Worm (Caenorhabditis elegans) whole organism, L4 larva: ENCODE results near the gene rgs-3.

Experiments used
- T20F7.1 ChIP-seq: fragments of 200-800 bp; sonication (Bioruptor generic); optimal IDR thresholded peaks from 2 replicates; lab custom pipeline; 2018; ENCODE audit warnings: mild to moderate bottlenecking, missing genetic modification characterization, missing compliant biosample characterization
- Y105C5A.15 ChIP-seq: fragments of 200-800 bp; sonication (Bioruptor generic); IDR thresholded peaks from 2 replicates; pipeline ENCODE4 v1.3.6; 2022; ENCODE audit warnings: missing genetic modification characterization, missing compliant biosample characterization
- ZK337.2 ChIP-seq: fragments of 200-800 bp; sonication (Bioruptor generic); IDR thresholded peaks from 2 replicates; pipeline ENCODE4 v1.3.6; 2022; ENCODE audit warnings: missing genetic modification reagents, missing genetic modification characterization, missing compliant biosample characterization
- ZK546.5 ChIP-seq, 2 experiments: sonication (generic microtip); optimal IDR thresholded peaks; 2 replicates each; lab custom pipeline; 2017; ENCODE audit warnings: missing biosample characterization in 2 of 2, missing genetic modification characterization in 2 of 2
- ceh-28 ChIP-seq: fragments of 150-350 bp; optimal IDR thresholded peaks from 2 replicates; lab custom pipeline; 2014; ENCODE audit warnings: missing biosample characterization, missing genetic modification reagents, missing genetic modification characterization
- ceh-44 ChIP-seq: fragments of 200-800 bp; sonication (Bioruptor generic); IDR thresholded peaks from 2 replicates; pipeline ENCODE4 v1.3.6; 2022; ENCODE audit warnings: missing genetic modification reagents, missing genetic modification characterization, missing compliant biosample characterization
- ces-1 ChIP-seq: fragments of 150-350 bp; sonication (generic microtip); optimal IDR thresholded peaks from 4 replicates; lab custom pipeline; 2014; ENCODE audit warnings: missing biosample characterization, missing genetic modification reagents, missing genetic modification characterization
- lin-13 ChIP-seq: fragments of 150-350 bp; optimal IDR thresholded peaks from 2 replicates; lab custom pipeline; 2014; ENCODE audit warnings: missing biosample characterization, missing genetic modification reagents, missing genetic modification characterization
- lin-39 ChIP-seq: fragments of 150-350 bp; optimal IDR thresholded peaks from 2 replicates; lab custom pipeline; 2014; ENCODE audit warnings: missing biosample characterization, missing genetic modification reagents, missing genetic modification characterization
- nhr-11 ChIP-seq: fragments of 150-350 bp; optimal IDR thresholded peaks from 2 replicates; lab custom pipeline; 2014; ENCODE audit warnings: missing biosample characterization, missing genetic modification characterization
- nhr-28 ChIP-seq: fragments of 150-350 bp; optimal IDR thresholded peaks from 2 replicates; lab custom pipeline; 2014; ENCODE audit warnings: missing biosample characterization, missing genetic modification characterization
- nhr-42 ChIP-seq: fragments of 200-800 bp; sonication (Bioruptor generic); IDR thresholded peaks from 2 replicates; pipeline ENCODE4 v1.3.6; 2022; ENCODE audit warnings: missing genetic modification characterization, missing compliant biosample characterization

DNA sequence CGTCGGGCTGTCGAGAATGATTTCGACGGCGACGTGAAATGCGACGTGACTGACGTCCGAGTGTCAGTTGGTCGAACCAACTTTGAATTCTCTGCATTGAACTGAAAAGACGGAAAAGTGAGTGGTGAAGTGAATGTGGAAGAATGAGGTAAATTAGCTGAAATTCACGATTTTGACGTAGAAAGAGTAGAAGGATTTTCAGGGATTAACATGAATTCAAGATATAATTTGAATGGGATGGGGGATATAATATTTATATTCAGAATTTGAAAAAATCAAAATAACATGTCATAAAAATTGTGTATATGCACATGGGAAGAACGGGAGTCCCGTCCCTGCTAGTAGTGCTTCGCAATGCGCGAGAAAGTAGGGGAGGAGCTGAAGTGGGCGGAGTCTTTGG, 18.6 kb downstream of the rgs-3 start, which contains the start of gene C29H12.6:
- TF ChIP-seq nhr-28 (tag; lab: Kevin White, UChicago) (no peak), ceh-28 (no peak), ZK337.2 (GFP tag; lab: Robert Waterston, UW) (no peak), lin-13 (GFP tag; lab: Kevin White, UChicago) (no peak), lin-39 (tag; lab: Kevin White, UChicago) (no peak), nhr-11 (no peak), ces-1 (GFP tag; lab: Kevin White, UChicago) (no peak), Y105C5A.15 (no peak), T20F7.1 (GFP tag; lab: Kevin White, UChicago) (no peak), ceh-44 (GFP tag; lab: Robert Waterston, UW) (no peak), ZK546.5 (tag; optimal IDR thresholded peaks at IDR 0.05; lab: Kevin White, UChicago) (no peak), nhr-42 (GFP tag; lab: Robert Waterston, UW) (no peak)
